Fruit fly (Drosophila melanogaster): Measurements from ENCODE around the gene RpL7A.

The RpL7A gene

dm6 chrX:6533101-6533636, at the start of gene RpL7A:
Gene RpL7A (minus strand): TSS chrX:6533348.
- peak; percentile 73 for TF ChIP-seq CG17801 (GFP tag; optimal IDR thresholded peaks at IDR 0.05; ENCODE audit: partially characterized antibody)

- no peak for TF ChIP-seq CG17801 (GFP tag; optimal IDR thresholded peaks at IDR 0.05; ENCODE audit: partially characterized antibody)
Observed at dm6 chrX:6574488-6574887, 41.3 kb upstream of the RpL7A start.

DNA sequence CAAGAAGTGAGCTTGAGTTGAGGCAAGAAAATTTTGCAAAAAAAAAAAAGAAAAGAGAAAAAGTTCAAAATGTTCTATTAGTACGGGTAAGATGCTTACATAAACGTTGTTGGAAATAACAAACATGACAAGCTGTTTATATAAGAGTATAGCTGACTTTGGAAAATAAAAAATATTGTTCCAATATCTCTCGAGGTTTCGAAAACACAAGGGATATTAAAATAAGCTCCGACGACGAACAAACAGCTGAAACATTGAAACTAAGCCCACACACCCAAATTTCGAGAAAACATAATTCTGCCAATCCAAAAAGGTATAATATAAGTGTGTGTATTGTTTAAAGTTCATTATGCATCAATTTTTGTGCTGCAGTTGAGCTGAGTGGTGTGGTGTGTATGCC, 40.7 kb upstream of the RpL7A start:
- no peak for TF ChIP-seq CG17801 (GFP tag; optimal IDR thresholded peaks at IDR 0.05; ENCODE audit: partially characterized antibody)

- no peak for TF ChIP-seq CG17801 (GFP tag; optimal IDR thresholded peaks at IDR 0.05; ENCODE audit: partially characterized antibody)
Observed at dm6 chrX:6571234-6571915, 38.2 kb upstream of the RpL7A start.

dm6 chrX:6551464-6551863, 18.3 kb upstream of the RpL7A start:
- TF ChIP-seq CG17801 (GFP tag; optimal IDR thresholded peaks at IDR 0.05; ENCODE audit: partially characterized antibody) = no peak

DNA sequence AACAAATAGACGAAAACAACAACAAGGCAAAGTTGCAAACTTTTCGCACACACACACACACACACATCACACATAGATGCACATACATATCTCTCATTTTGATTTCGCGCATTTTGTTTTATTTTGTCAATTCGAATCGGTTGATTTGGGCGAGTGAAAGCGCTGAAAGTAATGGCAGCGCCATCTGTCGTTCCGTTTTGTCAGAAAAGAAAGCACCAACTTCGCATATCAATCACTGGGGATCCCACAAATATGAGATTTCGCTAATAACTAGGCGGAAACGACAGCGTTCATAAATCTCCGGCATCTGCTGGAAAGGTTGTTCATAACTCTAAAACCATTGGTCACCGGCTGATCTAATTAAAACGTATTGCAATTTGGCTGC, 17.0 kb upstream of the RpL7A start:
- no peak for TF ChIP-seq CG17801 (GFP tag; optimal IDR thresholded peaks at IDR 0.05; ENCODE audit: partially characterized antibody)

dm6 chrX:6549428-6550117, 16.4 kb upstream of the RpL7A start:
- TF ChIP-seq CG17801 (GFP tag; optimal IDR thresholded peaks at IDR 0.05; ENCODE audit: partially characterized antibody) = peak; percentile 84

dm6 chrX:6546970-6547369, 13.8 kb upstream of the RpL7A start:
- TF ChIP-seq CG17801 (GFP tag; optimal IDR thresholded peaks at IDR 0.05; ENCODE audit: partially characterized antibody) = no peak

- peak; percentile 61 for TF ChIP-seq CG17801 (GFP tag; optimal IDR thresholded peaks at IDR 0.05; ENCODE audit: partially characterized antibody)
Observed at dm6 chrX:6545862-6546270, 12.7 kb upstream of the RpL7A start.

dm6 chrX:6543569-6544173, 10.5 kb upstream of the RpL7A start:
- no peak for TF ChIP-seq CG17801 (GFP tag; optimal IDR thresholded peaks at IDR 0.05; ENCODE audit: partially characterized antibody)

dm6 chrX:6542331-6542730, 9.2 kb upstream of the RpL7A start:
- peak; percentile 1 for TF ChIP-seq CG17801 (GFP tag; optimal IDR thresholded peaks at IDR 0.05; ENCODE audit: partially characterized antibody)

- TF ChIP-seq CG17801 (GFP tag; optimal IDR thresholded peaks at IDR 0.05; ENCODE audit: partially characterized antibody) = no peak
Observed at dm6 chrX:6541277-6541676, 8.1 kb upstream of the RpL7A start.

dm6 chrX:6540215-6540821, 7.2 kb upstream of the RpL7A start, which contains the start of gene CG34417:
Gene CG34417 (plus strand): TSS chrX:6540771.
- TF ChIP-seq CG17801 (GFP tag; optimal IDR thresholded peaks at IDR 0.05; ENCODE audit: partially characterized antibody) = no peak

DNA sequence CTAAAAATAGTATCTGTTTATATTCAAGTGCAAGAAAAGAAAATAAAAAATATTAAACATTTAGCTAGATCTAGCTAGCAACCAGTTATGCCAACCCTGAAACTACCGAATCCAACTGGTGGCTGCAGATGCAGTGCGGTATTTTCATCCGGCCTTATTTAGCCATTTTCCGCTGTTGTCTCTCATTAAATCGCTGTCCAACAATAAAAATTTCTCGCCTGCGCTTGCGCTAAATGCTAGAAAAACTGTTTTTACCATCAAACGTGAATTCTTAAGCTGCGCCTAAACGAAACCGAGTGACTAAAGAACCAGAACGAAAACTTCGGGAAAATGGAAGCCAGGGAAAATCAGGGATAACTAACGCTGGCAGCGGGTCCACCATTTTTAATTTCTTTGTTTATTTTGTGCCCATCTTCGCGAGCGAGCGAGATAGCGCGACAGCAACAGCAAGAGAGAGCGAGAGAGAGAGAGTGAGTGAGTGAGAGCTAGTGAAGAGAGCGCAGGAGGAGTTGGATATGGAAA, 749 bp upstream of the RpL7A start, which contains the start of gene dx:
TSS of gene dx (plus strand) at position 164 of the 522 bp plus-strand sequence.
- peak; percentile 55 for TF ChIP-seq CG17801 (GFP tag; optimal IDR thresholded peaks at IDR 0.05; ENCODE audit: partially characterized antibody)

DNA sequence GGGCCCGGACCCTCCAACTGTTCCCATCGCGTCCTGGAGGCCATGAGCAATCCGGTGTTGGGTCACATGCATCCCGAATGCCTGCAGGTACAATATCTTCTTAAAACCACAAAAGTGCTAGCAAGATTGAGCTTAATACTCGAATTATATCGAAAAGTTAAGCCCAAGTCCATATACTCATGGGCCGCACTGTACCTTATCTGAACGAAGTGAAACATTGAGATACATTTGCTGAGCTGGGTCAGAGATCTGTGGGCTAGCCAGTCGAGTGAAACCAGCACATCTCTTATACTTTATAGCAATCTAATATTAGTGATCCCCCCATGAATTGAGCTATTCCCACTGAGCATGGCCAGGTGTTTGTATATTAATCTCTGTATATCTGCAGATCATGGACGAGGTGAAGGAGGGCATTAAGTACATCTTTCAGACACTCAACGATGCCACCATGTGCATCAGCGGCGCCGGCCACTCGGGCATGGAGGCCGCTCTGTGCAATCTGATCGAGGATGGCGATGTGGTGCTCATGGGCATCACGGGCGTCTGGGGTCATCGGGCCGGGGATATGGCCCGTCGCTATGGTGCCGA, 3.9 kb downstream of the RpL7A start:
- TF ChIP-seq CG17801 (GFP tag; optimal IDR thresholded peaks at IDR 0.05; ENCODE audit: partially characterized antibody) = no peak

Measured in ovary, adult (tissue).